Worm (Caenorhabditis elegans) whole organism, L4 larva: Measurements from ENCODE around the gene cyp-29A4.

ENCODE experiments used
- D1046.2 ChIP-seq: fragments of 200-800 bp; sonication (Bioruptor generic); IDR thresholded peaks from 2 replicates; pipeline ENCODE4 v1.3.6; 2022; ENCODE audit warnings: missing genetic modification characterization, missing compliant biosample characterization
- F26F4.8 ChIP-seq: fragments of 200-800 bp; sonication (Bioruptor generic); conservative IDR thresholded peaks from 2 replicates; pipeline ENCODE4 v1.3.6; 2022; ENCODE audit warnings: missing genetic modification characterization, missing compliant biosample characterization
- F44E2.7 ChIP-seq: fragments of 200-800 bp; sonication (Bioruptor generic); IDR thresholded peaks from 2 replicates; pipeline ENCODE4 v2.1.2; 2022; ENCODE audit warnings: missing genetic modification characterization, missing compliant biosample characterization
- R02D3.7 ChIP-seq: fragments of 150-350 bp; sonication (generic microtip); optimal IDR thresholded peaks from 3 replicates; lab custom pipeline; 2014; ENCODE audit warnings: missing biosample characterization, missing genetic modification characterization
- Y48G9A.11 ChIP-seq: fragments of 200-800 bp; sonication (Bioruptor generic); IDR thresholded peaks from 2 replicates; pipeline ENCODE4 v1.3.6; 2022; ENCODE audit warnings: missing genetic modification reagents, missing genetic modification characterization, missing compliant biosample characterization
- Y5F2A.4 ChIP-seq: fragments of 200-800 bp; sonication (Bioruptor generic); optimal IDR thresholded peaks from 2 replicates; lab custom pipeline; 2018; ENCODE audit warnings: mild to moderate bottlenecking, missing genetic modification characterization, missing compliant biosample characterization
- Y75B8A.6 ChIP-seq: fragments of 200-800 bp; sonication (Bioruptor generic); IDR thresholded peaks from 2 replicates; pipeline ENCODE4 v1.3.6; 2022; ENCODE audit warnings: missing genetic modification reagents, missing genetic modification characterization, missing compliant biosample characterization
- ZK337.2 ChIP-seq: fragments of 200-800 bp; sonication (Bioruptor generic); IDR thresholded peaks from 2 replicates; pipeline ENCODE4 v1.3.6; 2022; ENCODE audit warnings: missing genetic modification reagents, missing genetic modification characterization, missing compliant biosample characterization
- aha-1 ChIP-seq: fragments of 150-350 bp; peaks from one replicate; lab custom pipeline; 2014; ENCODE audit warnings: missing biosample characterization, missing genetic modification characterization
- arid-1 ChIP-seq: fragments of 200-800 bp; sonication (Bioruptor generic); conservative IDR thresholded peaks from 2 replicates; pipeline ENCODE4 v1.3.6; 2022; ENCODE audit warnings: missing genetic modification reagents, missing genetic modification characterization, missing compliant biosample characterization
- attf-4 ChIP-seq: sonication (generic microtip); optimal IDR thresholded peaks from 3 replicates; lab custom pipeline; 2017; ENCODE audit warnings: missing biosample characterization, missing genetic modification characterization
- ceh-82 ChIP-seq: sonication (generic microtip); optimal IDR thresholded peaks from 2 replicates; lab custom pipeline; 2017; ENCODE audit warnings: missing biosample characterization, missing genetic modification characterization
- daf-12 ChIP-seq: fragments of 150-350 bp; optimal IDR thresholded peaks from 2 replicates; lab custom pipeline; 2014; ENCODE audit warnings: missing biosample characterization, missing genetic modification reagents, missing genetic modification characterization
- daf-16 ChIP-seq, 3 experiments: sonication (generic microtip); optimal IDR thresholded peaks; 2 replicates each; lab custom pipeline; 2016 to 2017; ENCODE audit warnings: missing genetic modification characterization in 3 of 3, missing genetic modification reagents in 3 of 3, mild to moderate bottlenecking in 2 of 3, missing compliant biosample characterization in 2 of 3, missing biosample characterization in 1 of 3, moderate library complexity in 1 of 3
- daf-19 ChIP-seq: fragments of 200-800 bp; sonication (Bioruptor generic); conservative IDR thresholded peaks from 2 replicates; pipeline ENCODE4 v1.3.6; 2022; ENCODE audit warnings: missing genetic modification characterization, missing compliant biosample characterization
- dmd-6 ChIP-seq: fragments of 200-800 bp; sonication (Bioruptor generic); IDR thresholded peaks from 2 replicates; pipeline ENCODE4 v1.3.6; 2022; ENCODE audit warnings: missing genetic modification reagents, missing genetic modification characterization, missing compliant biosample characterization
- egl-43 ChIP-seq: fragments of 200-800 bp; sonication (Bioruptor generic); IDR thresholded peaks from 2 replicates; pipeline ENCODE4 v1.3.6; 2022; ENCODE audit warnings: missing genetic modification reagents, missing genetic modification characterization, missing compliant biosample characterization
- hlh-11 ChIP-seq: fragments of 200-800 bp; sonication (Bioruptor generic); optimal IDR thresholded peaks from 2 replicates; lab custom pipeline; 2018; ENCODE audit warnings: mild to moderate bottlenecking, missing genetic modification characterization, missing compliant biosample characterization
- lim-7 ChIP-seq: fragments of 200-800 bp; sonication (Bioruptor generic); IDR thresholded peaks from 2 replicates; pipeline ENCODE4 v1.3.6; 2022; ENCODE audit warnings: missing genetic modification characterization, missing compliant biosample characterization
- lin-13 ChIP-seq: fragments of 150-350 bp; optimal IDR thresholded peaks from 2 replicates; lab custom pipeline; 2014; ENCODE audit warnings: missing biosample characterization, missing genetic modification reagents, missing genetic modification characterization
- lin-15B ChIP-seq: fragments of 150-350 bp; sonication (generic microtip); optimal IDR thresholded peaks from 3 replicates; lab custom pipeline; 2014; ENCODE audit warnings: missing biosample characterization, missing genetic modification characterization
- lir-3 ChIP-seq: sonication (generic microtip); optimal IDR thresholded peaks from 2 replicates; lab custom pipeline; 2016; ENCODE audit warnings: mild to moderate bottlenecking, missing genetic modification characterization, missing compliant biosample characterization
- mes-2 ChIP-seq: sonication (generic microtip); optimal IDR thresholded peaks from 2 replicates; lab custom pipeline; 2016; ENCODE audit warnings: missing genotype, mild to moderate bottlenecking, missing genetic modification characterization, missing compliant biosample characterization; ENCODE audit not compliant: poor library complexity, severe bottlenecking
- nhr-11 ChIP-seq: fragments of 150-350 bp; optimal IDR thresholded peaks from 2 replicates; lab custom pipeline; 2014; ENCODE audit warnings: missing biosample characterization, missing genetic modification characterization
- nhr-25 ChIP-seq: sonication (generic microtip); optimal IDR thresholded peaks from 2 replicates; lab custom pipeline; 2017; ENCODE audit warnings: missing genetic modification characterization, mild to moderate bottlenecking, missing compliant biosample characterization, antibody characterized with exemption, moderate library complexity, borderline replicate concordance; ENCODE audit not compliant: insufficient read depth
- nhr-28 ChIP-seq: fragments of 150-350 bp; optimal IDR thresholded peaks from 2 replicates; lab custom pipeline; 2014; ENCODE audit warnings: missing biosample characterization, missing genetic modification characterization
- nhr-77 ChIP-seq: fragments of 150-350 bp; optimal IDR thresholded peaks from 2 replicates; lab custom pipeline; 2014; ENCODE audit warnings: missing biosample characterization, missing genetic modification characterization
- rbr-2 ChIP-seq: sonication (generic microtip); optimal IDR thresholded peaks from 2 replicates; lab custom pipeline; 2016; ENCODE audit warnings: missing genotype, missing genetic modification characterization, missing compliant biosample characterization
- sdz-12 ChIP-seq: fragments of 200-800 bp; sonication (Bioruptor generic); optimal IDR thresholded peaks from 2 replicates; lab custom pipeline; 2018; ENCODE audit warnings: mild to moderate bottlenecking, missing genetic modification characterization, missing compliant biosample characterization
- set-16 ChIP-seq: fragments of 200-800 bp; sonication (Bioruptor generic); IDR thresholded peaks from 2 replicates; pipeline ENCODE4 v1.3.6; 2022; ENCODE audit warnings: missing genetic modification reagents, missing genetic modification characterization, missing compliant biosample characterization
- snpc-4 ChIP-seq: fragments of 150-350 bp; optimal IDR thresholded peaks from 2 replicates; lab custom pipeline; 2014; ENCODE audit warnings: missing biosample characterization, missing genetic modification characterization
- unc-62 ChIP-seq, 3 experiments: fragments of 150-350 bp in 1 of 3; sonication (generic microtip); optimal IDR thresholded peaks in 2 of 3; peaks in 1 of 3; 1 replicate in 1 of 3; 2 replicates in 2 of 3; lab custom pipeline; 2014 to 2017; ENCODE audit warnings: missing biosample characterization in 3 of 3, missing genetic modification characterization in 3 of 3, missing genetic modification reagents in 3 of 3, missing genotype in 1 of 3
- vab-7 ChIP-seq: fragments of 200-800 bp; sonication (Bioruptor generic); IDR thresholded peaks from 2 replicates; pipeline ENCODE4 v1.3.6; 2022; ENCODE audit warnings: missing genetic modification reagents, missing genetic modification characterization, missing compliant biosample characterization
- zfp-2 ChIP-seq: sonication (generic microtip); optimal IDR thresholded peaks from 2 replicates; lab custom pipeline; 2016; ENCODE audit warnings: mild to moderate bottlenecking, missing genetic modification characterization, missing compliant biosample characterization
- zfp-3 ChIP-seq: fragments of 200-800 bp; sonication (Bioruptor generic); conservative IDR thresholded peaks from 2 replicates; pipeline ENCODE4 v1.3.6; 2022; ENCODE audit warnings: missing genetic modification reagents, missing genetic modification characterization, missing compliant biosample characterization

Gene cyp-29A4

DNA sequence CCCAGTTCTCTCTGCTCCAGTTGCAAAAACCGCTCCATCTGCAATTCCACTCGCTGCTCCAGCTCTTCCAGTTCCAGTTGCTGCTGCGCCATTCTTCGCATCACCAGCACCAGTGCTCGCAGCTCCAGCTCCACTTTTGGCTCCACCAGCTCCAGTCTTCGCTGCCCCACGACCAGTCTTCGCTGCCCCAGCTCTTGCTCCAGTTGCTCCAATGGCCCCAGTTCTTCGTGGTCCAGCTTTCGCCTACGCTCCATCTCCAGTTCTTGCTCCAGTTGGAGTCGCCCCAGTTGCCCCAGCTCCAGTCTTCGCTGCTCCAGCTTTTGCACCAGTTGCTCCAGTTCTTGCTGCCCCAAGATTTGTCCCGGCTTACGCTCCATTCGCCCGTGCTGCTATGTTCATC is 34.1 kb upstream of the cyp-29A4 start (continued):
- TF ChIP-seq ceh-82 (tag; lab: Kevin White, UChicago) (no peak), zfp-2 (tag; lab: Kevin White, UChicago) (no peak), rbr-2 (no peak), ZK337.2 (GFP tag; lab: Robert Waterston, UW) (no peak), nhr-77 (tag; lab: Kevin White, UChicago) (no peak), arid-1 (GFP tag; lab: Robert Waterston, UW) (no peak)

ce11 chrV:9621437-9621836 is 33.1 kb upstream of the cyp-29A4 start:
- TF ChIP-seq unc-62 (GFP tag; optimal IDR thresholded peaks at IDR 0.05 in 1 of 2; lab: Kevin White, UChicago) (peak in 1 of 2 experiments; percentile 95), unc-62 (tag; optimal IDR thresholded peaks at IDR 0.05; lab: Kevin White, UChicago) (no peak), Y5F2A.4 (GFP tag; lab: Kevin White, UChicago) (no peak)

DNA sequence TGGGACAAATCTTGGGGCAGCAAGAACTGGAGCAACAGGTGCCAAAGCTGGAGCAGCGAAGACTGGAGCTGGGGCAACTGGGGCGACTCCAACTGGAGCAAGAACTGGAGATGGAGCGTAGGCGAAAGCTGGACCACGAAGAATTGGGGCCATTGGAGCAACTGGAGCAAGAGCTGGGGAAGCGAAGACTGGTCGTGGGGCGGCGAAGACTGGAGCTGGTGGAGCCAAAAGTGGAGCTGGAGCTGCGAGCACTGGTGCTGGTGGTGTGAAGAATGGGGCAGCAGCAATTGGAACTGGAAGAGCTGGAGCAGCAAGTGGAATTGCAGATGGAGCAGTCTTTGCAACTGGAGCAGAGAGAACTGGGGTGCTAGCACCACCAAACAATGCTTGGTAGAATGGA is 32.2 kb upstream of the cyp-29A4 start:
- peak; percentile 92 for TF ChIP-seq set-16 (GFP tag; lab: Robert Waterston, UW)
- 0 out of 2 replicates have a peak, but pooled peaks have one; percentile 48 for TF ChIP-seq egl-43

- no peak for TF ChIP-seq daf-16 (GFP tag; optimal IDR thresholded peaks at IDR 0.05; lab: Kevin White, UChicago)
- TF ChIP-seq daf-16 (tag; optimal IDR thresholded peaks at IDR 0.05; lab: Kevin White, UChicago): no peak
- TF ChIP-seq Y75B8A.6: no peak
- TF ChIP-seq unc-62 (GFP tag; optimal IDR thresholded peaks at IDR 0.05 in 1 of 2; lab: Kevin White, UChicago): peak in 1 of 2 experiments; percentile 42
- TF ChIP-seq unc-62 (tag; optimal IDR thresholded peaks at IDR 0.05; lab: Kevin White, UChicago): no peak
- TF ChIP-seq, all 104 proteins: peak for 1
Observed at ce11 chrV:9622834-9623233, 31.7 kb upstream of the cyp-29A4 start, which contains the start of gene idpc-5. TSS of gene idpc-5 (minus strand) at chrV:9622934.

- no peak for TF ChIP-seq dmd-6 (GFP tag; lab: Robert Waterston, UW)
Observed at ce11 chrV:9625122-9625521, 29.4 kb upstream of the cyp-29A4 start, which contains the start of gene idpc-4. TSS of gene idpc-4 (plus strand) at chrV:9625422.

DNA sequence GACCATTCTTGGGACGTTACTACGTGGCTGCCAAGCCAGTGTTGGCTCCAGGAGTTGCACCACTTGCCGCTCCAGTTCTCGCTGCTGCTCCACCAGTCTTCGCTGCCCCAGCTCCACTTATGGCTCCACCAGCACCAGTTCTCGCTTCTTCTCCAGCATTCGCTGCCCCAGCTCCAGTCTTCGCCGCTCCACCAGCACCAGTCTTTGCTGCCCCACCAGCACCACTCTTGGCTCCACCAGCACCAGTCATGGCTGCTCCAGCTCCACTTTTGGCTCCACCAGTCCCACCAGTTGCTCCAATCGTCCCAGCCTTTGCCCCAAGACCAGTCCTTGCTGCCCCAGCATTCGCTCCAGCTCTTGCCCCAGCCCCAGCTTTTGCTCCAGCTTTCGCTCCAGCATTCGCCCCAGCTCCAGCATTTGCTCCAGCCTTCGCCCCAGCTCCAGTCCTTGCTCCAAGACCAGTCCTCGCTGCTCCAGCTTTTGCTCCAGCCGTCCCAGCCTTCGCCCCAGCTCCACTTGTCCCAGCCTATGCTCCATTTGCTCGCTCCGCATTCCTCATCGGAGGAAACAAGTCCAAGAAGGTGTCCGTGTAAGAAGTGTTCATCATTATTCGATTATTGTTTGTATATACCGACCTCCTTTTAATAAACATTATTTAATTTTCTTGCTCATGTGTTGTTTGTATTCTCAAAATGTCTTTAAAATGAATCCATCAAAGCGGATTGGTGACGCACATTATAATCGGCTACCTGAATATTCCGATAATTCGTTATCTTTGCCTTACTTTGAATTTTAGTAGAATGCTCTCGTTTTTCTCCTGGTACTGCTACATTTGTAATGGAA is 28.7 kb upstream of the cyp-29A4 start, which contains the start of gene T06E4.7:
Gene T06E4.7 (plus strand): TSS at position 793 of the 843 bp plus-strand sequence.
- TF ChIP-seq set-16 (GFP tag; lab: Robert Waterston, UW) (peak; percentile 97), sdz-12 (GFP tag; lab: Kevin White, UChicago) (peak; percentile 53), lin-13 (GFP tag; lab: Kevin White, UChicago) (no peak), mes-2 (tag; lab: Kevin White, UChicago) (no peak), egl-43 (0 out of 2 replicates have a peak, but pooled peaks have one; percentile 5)

DNA sequence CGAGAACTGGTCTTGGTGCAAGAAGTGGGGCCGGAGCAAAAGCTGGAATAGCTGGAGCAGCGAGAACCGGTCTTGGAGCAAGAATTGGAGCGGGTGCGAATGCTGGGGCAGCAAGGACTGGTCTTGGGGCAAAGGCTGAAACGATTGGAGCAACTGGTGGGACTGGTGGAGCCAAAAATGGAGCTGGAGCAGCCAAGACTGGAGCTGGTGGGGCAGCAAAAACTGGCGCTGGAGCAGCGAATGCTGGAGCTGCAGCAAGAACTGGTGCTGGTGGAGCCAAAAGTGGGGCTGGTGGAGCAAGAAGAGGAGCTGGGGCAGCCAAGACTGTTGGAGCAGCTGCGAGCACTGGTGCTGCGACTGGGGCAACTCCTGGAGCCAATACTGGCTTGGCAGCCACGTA is 26.0 kb upstream of the cyp-29A4 start:
- TF ChIP-seq vab-7: no peak
- TF ChIP-seq ZK337.2 (GFP tag; lab: Robert Waterston, UW): no peak
- no peak for TF ChIP-seq lin-13 (GFP tag; lab: Kevin White, UChicago)
- no peak for TF ChIP-seq nhr-28 (tag; lab: Kevin White, UChicago)
- no peak for TF ChIP-seq sdz-12 (GFP tag; lab: Kevin White, UChicago)
- TF ChIP-seq R02D3.7 (tag; lab: Kevin White, UChicago): no peak
- TF ChIP-seq zfp-3: no peak
- no peak for TF ChIP-seq F44E2.7 (GFP tag; lab: Robert Waterston, UW)
- no peak for TF ChIP-seq attf-4 (tag; lab: Kevin White, UChicago)
- no peak for TF ChIP-seq daf-19
- TF ChIP-seq daf-12 (tag; lab: Kevin White, UChicago): no peak
- TF ChIP-seq lin-15B (tag; lab: Kevin White, UChicago): no peak
- no peak for TF ChIP-seq Y48G9A.11 (GFP tag; lab: Robert Waterston, UW)
- TF ChIP-seq D1046.2: no peak
- TF ChIP-seq lir-3: no peak
- no peak for TF ChIP-seq hlh-11 (tag; lab: Kevin White, UChicago)
- no peak for TF ChIP-seq nhr-25 (tag; lab: Kevin White, UChicago)
- no peak for TF ChIP-seq lim-7 (GFP tag; lab: Robert Waterston, UW)
- TF ChIP-seq snpc-4 (tag; lab: Kevin White, UChicago): no peak
- peak; percentile 72 for TF ChIP-seq aha-1 (tag; lab: Kevin White, UChicago)
- TF ChIP-seq set-16 (GFP tag; lab: Robert Waterston, UW): peak; percentile 95
- no peak for TF ChIP-seq nhr-11 (tag; lab: Kevin White, UChicago)
- no peak for TF ChIP-seq zfp-2 (tag; lab: Kevin White, UChicago)
- TF ChIP-seq F26F4.8: no peak
- TF ChIP-seq nhr-77 (tag; lab: Kevin White, UChicago): no peak
